Worm (Caenorhabditis elegans) whole organism, mixed stage, embryonic: ENCODE results near the gene T07A9.15.

Experiments used
- bed-3 ChIP-seq: fragments of 200-800 bp; sonication (Bioruptor generic); optimal IDR thresholded peaks from 3 replicates; lab custom pipeline; 2018; ENCODE audit warnings: mild to moderate bottlenecking, missing genetic modification characterization, moderate library complexity, missing compliant biosample characterization
- blmp-1 ChIP-seq: fragments of 150-350 bp; optimal IDR thresholded peaks from 2 replicates; lab custom pipeline; 2014; ENCODE audit warnings: missing biosample characterization, missing genetic modification characterization
- ceh-39 ChIP-seq: fragments of 150-350 bp; optimal IDR thresholded peaks from 2 replicates; lab custom pipeline; 2014; ENCODE audit warnings: missing biosample characterization, missing genetic modification characterization
- ceh-43 ChIP-seq: fragments of 200-800 bp; sonication (Bioruptor generic); optimal IDR thresholded peaks from 2 replicates; lab custom pipeline; 2018; ENCODE audit warnings: mild to moderate bottlenecking, missing genetic modification characterization, moderate library complexity, missing compliant biosample characterization
- ceh-83 ChIP-seq: fragments of 200-800 bp; sonication (Bioruptor generic); optimal IDR thresholded peaks from 2 replicates; lab custom pipeline; 2018; ENCODE audit warnings: mild to moderate bottlenecking, missing genetic modification characterization, missing compliant biosample characterization
- ces-1 ChIP-seq: fragments of 150-350 bp; optimal IDR thresholded peaks from 2 replicates; lab custom pipeline; 2014; ENCODE audit warnings: missing biosample characterization, missing genetic modification reagents, missing genetic modification characterization
- cnd-1 ChIP-seq: fragments of 200-800 bp; sonication (Bioruptor generic); optimal IDR thresholded peaks from 2 replicates; lab custom pipeline; 2018; ENCODE audit warnings: mild to moderate bottlenecking, missing genetic modification characterization, missing compliant biosample characterization
- drap-1 ChIP-seq: fragments of 200-800 bp; sonication (Bioruptor generic); optimal IDR thresholded peaks from 3 replicates; lab custom pipeline; 2018; ENCODE audit warnings: mild to moderate bottlenecking, missing genetic modification characterization, missing compliant biosample characterization
- elt-3 ChIP-seq: fragments of 150-350 bp; optimal IDR thresholded peaks from 2 replicates; lab custom pipeline; 2014; ENCODE audit warnings: missing biosample characterization, missing genetic modification characterization
- ham-2 ChIP-seq: fragments of 200-800 bp; sonication (Bioruptor generic); optimal IDR thresholded peaks from 2 replicates; lab custom pipeline; 2018; ENCODE audit warnings: mild to moderate bottlenecking, missing genetic modification characterization, missing compliant biosample characterization
- hlh-1 ChIP-seq: fragments of 150-350 bp; optimal IDR thresholded peaks from 2 replicates; lab custom pipeline; 2014; ENCODE audit warnings: missing biosample characterization, missing genetic modification reagents, missing genetic modification characterization
- lin-32 ChIP-seq: fragments of 200-800 bp; sonication (Bioruptor generic); optimal IDR thresholded peaks from 2 replicates; lab custom pipeline; 2018; ENCODE audit warnings: mild to moderate bottlenecking, missing genetic modification characterization, missing compliant biosample characterization
- lsy-2 ChIP-seq: fragments of 150-350 bp; optimal IDR thresholded peaks from 2 replicates; lab custom pipeline; 2014; ENCODE audit warnings: missing biosample characterization, missing genetic modification characterization
- mab-5 ChIP-seq: fragments of 150-350 bp; optimal IDR thresholded peaks from 2 replicates; lab custom pipeline; 2014; ENCODE audit warnings: missing biosample characterization, missing genetic modification characterization
- mep-1 ChIP-seq: fragments of 150-350 bp; optimal IDR thresholded peaks from 2 replicates; lab custom pipeline; 2017; ENCODE audit warnings: missing biosample characterization, missing genetic modification reagents, missing genetic modification characterization, inconsistent platforms
- mls-2 ChIP-seq: sonication (generic microtip); optimal IDR thresholded peaks from 2 replicates; lab custom pipeline; 2016; ENCODE audit warnings: mild to moderate bottlenecking, missing genetic modification characterization, moderate library complexity, missing compliant biosample characterization
- nhr-12 ChIP-seq: fragments of 150-350 bp; optimal IDR thresholded peaks from 2 replicates; lab custom pipeline; 2014; ENCODE audit warnings: missing biosample characterization, missing genetic modification characterization
- nhr-2 ChIP-seq: fragments of 150-350 bp; optimal IDR thresholded peaks from 2 replicates; lab custom pipeline; 2014; ENCODE audit warnings: missing biosample characterization, missing genetic modification characterization
- nhr-237 ChIP-seq: fragments of 150-350 bp; optimal IDR thresholded peaks from 2 replicates; lab custom pipeline; 2014; ENCODE audit warnings: missing biosample characterization, missing genetic modification characterization
- nhr-28 ChIP-seq: fragments of 150-350 bp; optimal IDR thresholded peaks from 2 replicates; lab custom pipeline; 2014; ENCODE audit warnings: missing biosample characterization, missing genetic modification characterization
- nhr-76 ChIP-seq: sonication (generic microtip); optimal IDR thresholded peaks from 2 replicates; lab custom pipeline; 2017; ENCODE audit warnings: missing biosample characterization, missing genetic modification characterization
- pha-4 ChIP-seq: fragments of 150-350 bp; optimal IDR thresholded peaks from 2 replicates; lab custom pipeline; 2018; ENCODE audit warnings: missing biosample characterization, missing genetic modification reagents, missing genetic modification characterization
- sem-2 ChIP-seq: fragments of 200-800 bp; sonication (Bioruptor generic); optimal IDR thresholded peaks from 2 replicates; lab custom pipeline; 2018; ENCODE audit warnings: mild to moderate bottlenecking, missing genetic modification characterization, missing compliant biosample characterization
- snpc-4 ChIP-seq: fragments of 150-350 bp; optimal IDR thresholded peaks from 2 replicates; lab custom pipeline; 2014; ENCODE audit warnings: missing biosample characterization, missing genetic modification characterization
- sptf-1 ChIP-seq: sonication (generic microtip); optimal IDR thresholded peaks from 2 replicates; lab custom pipeline; 2017; ENCODE audit warnings: mild to moderate bottlenecking, missing genetic modification characterization, moderate library complexity, missing compliant biosample characterization
- tbx-8 ChIP-seq: fragments of 200-800 bp; sonication (Bioruptor generic); optimal IDR thresholded peaks from 2 replicates; lab custom pipeline; 2018; ENCODE audit warnings: mild to moderate bottlenecking, missing genetic modification characterization, moderate library complexity, missing compliant biosample characterization
- unc-120 ChIP-seq: sonication (generic microtip); optimal IDR thresholded peaks from 2 replicates; lab custom pipeline; 2017; ENCODE audit warnings: missing genetic modification characterization, missing compliant biosample characterization; ENCODE audit not compliant: poor library complexity, severe bottlenecking
- unc-39 ChIP-seq: fragments of 150-350 bp; optimal IDR thresholded peaks from 2 replicates; lab custom pipeline; 2014; ENCODE audit warnings: missing biosample characterization, missing genetic modification characterization
- unc-62 ChIP-seq: fragments of 150-350 bp; optimal IDR thresholded peaks from 2 replicates; lab custom pipeline; 2014; ENCODE audit warnings: missing biosample characterization, missing genetic modification reagents, missing genetic modification characterization
- zip-8 ChIP-seq: fragments of 150-350 bp; optimal IDR thresholded peaks from 2 replicates; lab custom pipeline; 2014; ENCODE audit warnings: missing biosample characterization, missing genetic modification characterization
- ztf-11 ChIP-seq: fragments of 150-350 bp; optimal IDR thresholded peaks from 2 replicates; lab custom pipeline; 2014; ENCODE audit warnings: missing biosample characterization, missing genetic modification characterization

The T07A9.15 gene

ce11 chrIV:427100-427908 lies 34.0 kb upstream of the T07A9.15 start:
- TF ChIP-seq ceh-43 (GFP tag; lab: Kevin White, UChicago) (no peak), zip-8 (tag; lab: Kevin White, UChicago) (peak; percentile 34)

ce11 chrIV:426597-426996 lies 33.3 kb upstream of the T07A9.15 start:
- TF ChIP-seq drap-1 (GFP tag; lab: Kevin White, UChicago) (no peak), tbx-8 (GFP tag; lab: Kevin White, UChicago) (no peak), lin-32 (GFP tag; lab: Kevin White, UChicago) (no peak), mls-2 (tag; lab: Kevin White, UChicago) (no peak), sptf-1 (tag; lab: Kevin White, UChicago) (no peak), lsy-2 (tag; lab: Kevin White, UChicago) (no peak), ceh-83 (GFP tag; lab: Kevin White, UChicago) (no peak)

- TF ChIP-seq nhr-237 (tag; lab: Kevin White, UChicago) (no peak), ham-2 (GFP tag; lab: Kevin White, UChicago) (no peak), unc-120 (tag; lab: Kevin White, UChicago) (no peak), pha-4 (tag; lab: Kevin White, UChicago) (no peak), snpc-4 (no peak), nhr-28 (tag; lab: Kevin White, UChicago) (no peak), hlh-1 (no peak), ces-1 (GFP tag; lab: Kevin White, UChicago) (no peak), cnd-1 (tag; lab: Kevin White, UChicago) (no peak), nhr-2 (tag; lab: Kevin White, UChicago) (no peak)
Observed at ce11 chrIV:425995-426394, 32.6 kb upstream of the T07A9.15 start, which contains the start of gene garr-1. TSS of gene garr-1 (plus strand) at chrIV:426168.

- TF ChIP-seq blmp-1 = no peak
- peak; percentile 48 for TF ChIP-seq mep-1
- peak; percentile 54 for TF ChIP-seq lsy-2 (tag; lab: Kevin White, UChicago)
- no peak for TF ChIP-seq unc-39 (tag; lab: Kevin White, UChicago)
- TF ChIP-seq hlh-1 = no peak
- TF ChIP-seq elt-3 (tag; lab: Kevin White, UChicago) = no peak
- no peak for TF ChIP-seq unc-62 (GFP tag; lab: Kevin White, UChicago)
- no peak for TF ChIP-seq nhr-12 (tag; lab: Kevin White, UChicago)
- TF ChIP-seq lin-32 (GFP tag; lab: Kevin White, UChicago) = no peak
- peak; percentile 40 for TF ChIP-seq ces-1 (GFP tag; lab: Kevin White, UChicago)
- TF ChIP-seq ham-2 (GFP tag; lab: Kevin White, UChicago) = no peak
- TF ChIP-seq nhr-237 (tag; lab: Kevin White, UChicago) = peak; percentile 2
- no peak for TF ChIP-seq nhr-2 (tag; lab: Kevin White, UChicago)
- no peak for TF ChIP-seq pha-4 (tag; lab: Kevin White, UChicago)
- TF ChIP-seq unc-120 (tag; lab: Kevin White, UChicago) = peak; percentile 27
- no peak for TF ChIP-seq ceh-43 (GFP tag; lab: Kevin White, UChicago)
- peak; percentile 58 for TF ChIP-seq ceh-39 (tag; lab: Kevin White, UChicago)
- no peak for TF ChIP-seq sptf-1 (tag; lab: Kevin White, UChicago)
- no peak for TF ChIP-seq nhr-76 (tag; lab: Kevin White, UChicago)
Observed at ce11 chrIV:425546-425945, 32.2 kb upstream of the T07A9.15 start.

- no peak for TF ChIP-seq ceh-43 (GFP tag; lab: Kevin White, UChicago)
- no peak for TF ChIP-seq ztf-11 (tag; lab: Kevin White, UChicago)
- no peak for TF ChIP-seq sem-2
- TF ChIP-seq blmp-1 = no peak
- TF ChIP-seq bed-3 (GFP tag; lab: Kevin White, UChicago) = no peak
- TF ChIP-seq unc-62 (GFP tag; lab: Kevin White, UChicago) = no peak
- no peak for TF ChIP-seq mep-1
- TF ChIP-seq nhr-28 (tag; lab: Kevin White, UChicago) = no peak
- TF ChIP-seq pha-4 (tag; lab: Kevin White, UChicago) = no peak
- no peak for TF ChIP-seq mab-5
- no peak for TF ChIP-seq nhr-2 (tag; lab: Kevin White, UChicago)
Observed at ce11 chrIV:425052-425451, 31.7 kb upstream of the T07A9.15 start, which contains the start of gene daf-18. TSS of gene daf-18 (minus strand) at chrIV:425177.
